Worm (Caenorhabditis elegans) whole organism, L4 larva: ENCODE measurements around the gene pigw-1.

Source experiments
- F49E8.2 ChIP-seq: sonication (generic microtip); optimal IDR thresholded peaks from 2 replicates; lab custom pipeline; 2016; ENCODE audit warnings: missing compliant biosample characterization, mild to moderate bottlenecking, missing genetic modification characterization, borderline replicate concordance
- R02D3.7 ChIP-seq: fragments of 150-350 bp; sonication (generic microtip); optimal IDR thresholded peaks from 3 replicates; lab custom pipeline; 2014; ENCODE audit warnings: missing biosample characterization, missing genetic modification characterization
- attf-4 ChIP-seq: sonication (generic microtip); optimal IDR thresholded peaks from 3 replicates; lab custom pipeline; 2017; ENCODE audit warnings: missing biosample characterization, missing genetic modification characterization
- ceh-82 ChIP-seq: sonication (generic microtip); optimal IDR thresholded peaks from 2 replicates; lab custom pipeline; 2017; ENCODE audit warnings: missing biosample characterization, missing genetic modification characterization
- gei-8 ChIP-seq: fragments of 200-800 bp; sonication (Bioruptor generic); optimal IDR thresholded peaks from 2 replicates; lab custom pipeline; 2018; ENCODE audit warnings: mild to moderate bottlenecking, missing genetic modification characterization, missing compliant biosample characterization
- lin-1 ChIP-seq: fragments of 200-800 bp; sonication (Bioruptor generic); IDR thresholded peaks from 2 replicates; pipeline ENCODE4 v1.3.6; 2022; ENCODE audit warnings: missing genetic modification reagents, missing genetic modification characterization, missing compliant biosample characterization
- nhr-11 ChIP-seq: fragments of 150-350 bp; optimal IDR thresholded peaks from 2 replicates; lab custom pipeline; 2014; ENCODE audit warnings: missing biosample characterization, missing genetic modification characterization
- nhr-77 ChIP-seq: fragments of 150-350 bp; optimal IDR thresholded peaks from 2 replicates; lab custom pipeline; 2014; ENCODE audit warnings: missing biosample characterization, missing genetic modification characterization
- pqm-1 ChIP-seq: sonication (generic microtip); optimal IDR thresholded peaks from 2 replicates; lab custom pipeline; 2017; ENCODE audit warnings: missing biosample characterization, missing genetic modification characterization
- unc-62 ChIP-seq, 3 experiments: fragments of 150-350 bp in 1 of 3; sonication (generic microtip); optimal IDR thresholded peaks in 2 of 3; peaks in 1 of 3; 1 replicate in 1 of 3; 2 replicates in 2 of 3; lab custom pipeline; 2014 to 2017; ENCODE audit warnings: missing biosample characterization in 3 of 3, missing genetic modification characterization in 3 of 3, missing genetic modification reagents in 3 of 3, missing genotype in 1 of 3
- ztf-11 ChIP-seq: fragments of 150-350 bp; optimal IDR thresholded peaks from 2 replicates; lab custom pipeline; 2014; ENCODE audit warnings: missing biosample characterization, missing genetic modification characterization

DNA sequence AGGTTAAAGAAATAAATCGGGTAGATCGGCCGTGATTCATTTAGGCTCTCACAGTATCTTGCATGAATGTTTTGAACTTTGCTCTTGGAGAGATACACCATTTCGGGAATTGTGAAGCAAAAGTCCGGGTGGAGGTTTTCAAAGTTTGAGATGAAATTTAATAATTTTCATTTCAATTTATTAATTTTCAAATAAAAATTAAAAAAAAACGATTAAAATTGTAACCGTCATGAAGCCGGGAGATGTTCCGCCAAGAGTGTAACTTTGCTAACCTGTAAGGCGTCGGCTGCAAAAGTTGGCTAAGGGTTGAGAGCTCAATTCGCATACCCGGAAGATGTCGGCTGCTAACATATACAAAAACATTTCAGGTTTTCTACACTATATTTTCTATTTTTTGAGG, 49.6 kb upstream of the pigw-1 start, which contains the start of gene irld-67:
- TF ChIP-seq ztf-11 (no peak), attf-4 (no peak), R02D3.7 (no peak), pqm-1 (tag; lab: Kevin White, UChicago) (no peak), nhr-11 (no peak), nhr-77 (tag; lab: Kevin White, UChicago) (no peak), unc-62 (GFP tag; optimal IDR thresholded peaks at IDR 0.05 in 1 of 2; lab: Kevin White, UChicago) (no peak), unc-62 (tag; optimal IDR thresholded peaks at IDR 0.05; lab: Kevin White, UChicago) (no peak), gei-8 (GFP tag; lab: Kevin White, UChicago) (no peak), lin-1 (no peak), F49E8.2 (no peak), ceh-82 (no peak)
